Fruit fly (Drosophila melanogaster) whole organism, wandering third instar larva: ENCODE data around the gene CG8958.
A peak's percentile ranks its signal among the peaks of the same experiment; 100 is the strongest.

Source experiments
- HLH106 ChIP-seq: fragments of 200-800 bp; optimal IDR thresholded peaks from 3 replicates; lab custom pipeline; 2019; ENCODE audit warnings: missing biosample characterization, mild to moderate bottlenecking, missing genetic modification characterization, moderate library complexity
- Hnf4 ChIP-seq: fragments of 200-800 bp; sonication (Bioruptor generic); optimal IDR thresholded peaks from 2 replicates; lab custom pipeline; 2016; ENCODE audit warnings: missing biosample characterization, mild to moderate bottlenecking, missing genetic modification characterization
- Myc ChIP-seq: fragments of >200 bp; optimal IDR thresholded peaks from 2 replicates; lab custom pipeline; 2017
- Sp1 ChIP-seq: fragments of 200-800 bp; sonication (Bioruptor generic); optimal IDR thresholded peaks from 3 replicates; lab custom pipeline; 2019; ENCODE audit warnings: missing biosample characterization, mild to moderate bottlenecking, missing genetic modification characterization, moderate library complexity
- Vsx2 ChIP-seq: fragments of 200-300, 225-300 bp; sonication (Bioruptor generic); optimal IDR thresholded peaks from 2 replicates; lab custom pipeline; 2018; ENCODE audit warnings: missing biosample characterization, missing genetic modification characterization; ENCODE audit not compliant: partially characterized antibody
- foxo ChIP-seq, 2 experiments: fragments of 200-800 bp; sonication (Bioruptor generic); optimal IDR thresholded peaks; 2 replicates in 1 of 2; 3 replicates in 1 of 2; lab custom pipeline; 2016 to 2017; ENCODE audit warnings: missing biosample characterization in 2 of 2, missing genetic modification characterization in 2 of 2
- jim ChIP-seq: fragments of 175-275, 200-325 bp; sonication (Bioruptor generic); optimal IDR thresholded peaks from 2 replicates; lab custom pipeline; 2016; ENCODE audit warnings: missing biosample characterization, mild to moderate bottlenecking, missing genetic modification characterization

dm6 chrX:16062720-16063413, 20.2 kb upstream of the CG8958 start, which contains the start of gene CG12395:
- TF ChIP-seq Myc (lab: Kevin White, UChicago) (peak; percentile 71), jim (GFP tag; lab: Kevin White, UChicago) (no peak), Sp1 (GFP tag; lab: Kevin White, UChicago) (no peak), Vsx2 (no peak), HLH106 (tag; lab: Kevin White, UChicago) (no peak), Hnf4 (GFP tag; lab: Kevin White, UChicago) (no peak), foxo (GFP tag; optimal IDR thresholded peaks at IDR 0.05; lab: Kevin White, UChicago) (no peak)
